Worm (Caenorhabditis elegans): ENCODE data around the gene ZK105.13.

ZK105.13 gene

DNA sequence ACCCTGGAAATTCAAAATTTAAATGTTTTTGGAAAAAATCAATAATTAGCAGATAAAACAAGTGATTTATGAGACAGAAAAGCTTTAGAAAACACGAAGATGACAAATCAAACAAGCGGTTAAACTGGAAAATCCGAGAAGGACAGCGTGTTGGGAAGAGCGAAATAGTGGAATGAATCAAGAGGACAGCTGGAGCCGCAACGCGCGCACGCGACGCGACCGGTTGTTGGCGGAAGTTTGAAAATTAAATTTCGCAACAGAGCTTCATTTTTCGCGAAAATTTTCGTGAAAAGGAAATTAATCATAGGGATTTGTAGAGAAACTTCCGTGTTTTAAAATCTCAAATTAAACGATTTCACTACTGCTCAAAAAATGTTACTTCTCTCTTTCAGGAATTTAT, 21.9 kb upstream of the ZK105.13 start, which contains the start of gene clic-1 (continued):
- no peak for TF ChIP-seq tbx-7 (tag; optimal IDR thresholded peaks at IDR 0.05)
- TF ChIP-seq hlh-6 (tag; optimal IDR thresholded peaks at IDR 0.05) = no peak
- TF ChIP-seq ceh-24 (tag; optimal IDR thresholded peaks at IDR 0.05) = no peak
- TF ChIP-seq nfya-1 (tag; optimal IDR thresholded peaks at IDR 0.05) = peak; percentile 74
- peak; percentile 11 for TF ChIP-seq ets-4 (tag; optimal IDR thresholded peaks at IDR 0.05)
- TF ChIP-seq F13H6.1 (tag; optimal IDR thresholded peaks at IDR 0.05) = no peak
- no peak for TF ChIP-seq pros-1 (tag; optimal IDR thresholded peaks at IDR 0.05)
- TF ChIP-seq hlh-15 (tag; optimal IDR thresholded peaks at IDR 0.05) = no peak
- TF ChIP-seq ceh-31 (tag; optimal IDR thresholded peaks at IDR 0.05) = peak; percentile 29
- TF ChIP-seq ahr-1 (tag; optimal IDR thresholded peaks at IDR 0.05) = no peak
- TF ChIP-seq T23F11.4 (GFP tag; optimal IDR thresholded peaks at IDR 0.05) = no peak
- TF ChIP-seq ceh-34 (tag; optimal IDR thresholded peaks at IDR 0.05) = peak; percentile 18

DNA sequence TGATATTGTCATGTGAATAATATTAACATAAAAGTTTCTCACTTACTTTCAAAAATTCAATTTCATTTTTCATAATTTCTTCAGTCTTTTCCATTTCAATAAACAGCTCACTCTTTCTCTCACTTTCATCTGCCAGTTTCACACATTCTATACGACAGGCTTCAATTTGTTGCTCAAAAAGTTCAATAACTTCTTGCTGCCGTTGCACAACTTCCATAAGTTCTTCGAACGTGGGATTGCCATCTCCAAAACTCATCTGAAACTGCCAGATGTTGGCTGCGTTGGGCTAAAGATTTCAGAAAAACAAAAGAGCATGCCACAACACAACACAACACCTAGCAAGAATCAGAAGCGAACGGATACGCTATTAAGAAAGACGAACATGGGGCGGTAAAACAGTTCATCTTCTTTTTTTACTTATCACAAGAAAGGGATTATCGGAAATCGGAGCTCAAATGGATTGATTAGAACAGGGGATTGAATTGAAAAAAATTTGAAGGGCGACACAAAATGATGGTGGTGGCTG, 20.3 kb upstream of the ZK105.13 start:
- no peak for TF ChIP-seq sox-4 (tag; optimal IDR thresholded peaks at IDR 0.05)
- no peak for TF ChIP-seq ceh-14 (tag; optimal IDR thresholded peaks at IDR 0.05)
- no peak for TF ChIP-seq fkh-6 (tag; optimal IDR thresholded peaks at IDR 0.05)
- no peak for TF ChIP-seq ceh-19 (GFP tag; optimal IDR thresholded peaks at IDR 0.05)
- no peak for TF ChIP-seq C08G9.2 (tag; optimal IDR thresholded peaks at IDR 0.05)
- no peak for TF ChIP-seq ttx-3 (tag; optimal IDR thresholded peaks at IDR 0.05)
- no peak for TF ChIP-seq elt-4 (tag; optimal IDR thresholded peaks at IDR 0.05)
- TF ChIP-seq ceh-24 (tag; optimal IDR thresholded peaks at IDR 0.05) = no peak
- no peak for TF ChIP-seq tbx-7 (tag; optimal IDR thresholded peaks at IDR 0.05)
- TF ChIP-seq fax-1 (tag; optimal IDR thresholded peaks at IDR 0.05) = no peak
- no peak for TF ChIP-seq odd-2 (tag; optimal IDR thresholded peaks at IDR 0.05)

DNA sequence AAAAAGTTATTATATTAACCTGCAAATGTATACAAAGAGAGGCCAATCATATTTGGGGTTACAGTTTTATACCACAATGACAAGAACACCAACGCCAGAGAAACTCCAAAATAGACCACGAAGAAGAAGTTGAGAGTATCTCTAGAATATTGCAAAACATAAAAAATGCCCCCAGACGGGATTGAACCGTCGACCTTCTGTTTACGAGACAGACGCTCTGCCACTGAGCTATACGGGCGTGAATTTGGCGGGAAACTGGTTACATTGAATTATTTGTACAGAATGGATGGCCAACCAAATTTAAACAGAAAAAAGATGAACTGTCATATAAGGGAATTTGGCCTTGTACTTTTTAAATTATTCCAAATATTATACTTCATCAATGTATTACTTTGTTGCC, 17.5 kb upstream of the ZK105.13 start:
- TF ChIP-seq ref-2 (tag; optimal IDR thresholded peaks at IDR 0.05) (no peak), npax-4 (tag; optimal IDR thresholded peaks at IDR 0.05) (no peak), K02D7.2 (tag; optimal IDR thresholded peaks at IDR 0.05) (peak; percentile 7), dve-1 (tag; optimal IDR thresholded peaks at IDR 0.05) (peak; percentile 15), T23F11.4 (GFP tag; optimal IDR thresholded peaks at IDR 0.05) (peak; percentile 8), nfya-1 (tag; optimal IDR thresholded peaks at IDR 0.05) (peak; percentile 3), elt-2 (tag; optimal IDR thresholded peaks at IDR 0.05) (peak; percentile 5)

DNA sequence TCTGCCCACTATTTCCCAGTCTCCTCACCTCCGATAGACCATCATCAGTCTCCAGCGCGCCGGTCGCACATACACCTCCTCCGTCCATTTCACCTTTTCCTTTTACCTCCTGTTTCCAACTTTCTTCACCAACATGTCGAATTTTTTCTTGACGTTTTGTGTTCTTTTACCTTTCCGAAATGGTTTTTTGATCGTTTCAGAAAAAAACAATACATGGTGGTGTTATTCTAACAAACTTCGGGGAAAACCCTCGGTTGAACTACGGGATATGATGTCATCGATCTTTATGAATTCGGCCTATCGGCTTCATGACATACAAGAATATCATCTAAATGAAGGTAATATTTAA, 15.7 kb upstream of the ZK105.13 start, which contains the start of gene Y97E10C.1:
Gene Y97E10C.1, plus strand, starts transcription at position 201 of the 349 bp plus-strand sequence.
- TF ChIP-seq sox-2 (GFP tag; IDR thresholded peaks at IDR 0.05) (no peak), rnt-1 (tag; optimal IDR thresholded peaks at IDR 0.05) (no peak), tbx-7 (tag; optimal IDR thresholded peaks at IDR 0.05) (no peak), ceh-34 (tag; optimal IDR thresholded peaks at IDR 0.05) (no peak), pros-1 (tag; optimal IDR thresholded peaks at IDR 0.05) (no peak), dve-1 (tag; optimal IDR thresholded peaks at IDR 0.05) (no peak), K02D7.2 (tag; optimal IDR thresholded peaks at IDR 0.05) (no peak), nhr-232 (tag; optimal IDR thresholded peaks at IDR 0.05) (no peak), hlh-6 (tag; optimal IDR thresholded peaks at IDR 0.05) (no peak), nfya-1 (tag; optimal IDR thresholded peaks at IDR 0.05) (no peak), pha-2 (tag; optimal IDR thresholded peaks at IDR 0.05) (no peak), unc-3 (GFP tag; conservative IDR thresholded peaks at IDR 0.05) (no peak), unc-3 (tag; optimal IDR thresholded peaks at IDR 0.05) (no peak), sox-4 (tag; optimal IDR thresholded peaks at IDR 0.05) (no peak), sdc-2 (tag; optimal IDR thresholded peaks at IDR 0.05) (no peak), madf-2 (tag; optimal IDR thresholded peaks at IDR 0.05) (no peak), ceh-2 (tag; optimal IDR thresholded peaks at IDR 0.05) (no peak), elt-2 (tag; optimal IDR thresholded peaks at IDR 0.05) (no peak), eyg-1 (tag; optimal IDR thresholded peaks at IDR 0.05) (no peak), ceh-24 (tag; optimal IDR thresholded peaks at IDR 0.05) (no peak), nhr-11 (tag; optimal IDR thresholded peaks at IDR 0.05) (no peak)
